Worm (Caenorhabditis elegans): ENCODE results near the gene hlh-34.
A peak's percentile ranks its signal among the peaks of the same experiment; 100 is the strongest.

The hlh-34 gene

DNA sequence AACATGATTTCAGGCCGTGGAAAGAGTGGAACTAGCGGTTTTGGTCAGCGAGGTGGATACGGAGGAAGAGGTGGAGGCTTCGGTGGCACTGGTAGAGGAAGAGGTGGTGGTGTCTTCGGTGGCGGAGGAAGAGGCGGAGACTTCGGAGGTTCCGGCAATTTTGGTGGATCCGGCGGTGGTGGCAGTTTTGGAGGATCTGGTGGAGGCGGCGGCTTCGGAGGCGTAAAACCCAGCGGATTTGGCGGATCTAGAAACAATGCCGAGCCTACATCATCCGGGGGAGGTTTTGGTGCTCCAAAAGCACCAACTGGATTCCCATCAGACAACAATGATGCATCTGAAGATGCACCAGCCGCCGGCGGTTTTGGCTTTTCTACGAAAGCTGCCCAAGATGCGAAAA is 38.9 kb downstream of the hlh-34 start:
- peak; percentile 90 for TF ChIP-seq zfh-2 (GFP tag; conservative IDR thresholded peaks at IDR 0.05)
- peak; percentile 82; the same call in 1 of the 2 replicates for TF ChIP-seq egrh-3 (GFP tag; IDR thresholded peaks at IDR 0.05)
- TF ChIP-seq madf-3 (GFP tag; IDR thresholded peaks at IDR 0.05): 0 out of 2 replicates have a peak, but pooled peaks have one; percentile 50
- peak; percentile 12; the same call in 1 of the 2 replicates for TF ChIP-seq nfyb-1 (GFP tag; IDR thresholded peaks at IDR 0.05)
- TF ChIP-seq ceh-100 (GFP tag; IDR thresholded peaks at IDR 0.05): no peak

DNA sequence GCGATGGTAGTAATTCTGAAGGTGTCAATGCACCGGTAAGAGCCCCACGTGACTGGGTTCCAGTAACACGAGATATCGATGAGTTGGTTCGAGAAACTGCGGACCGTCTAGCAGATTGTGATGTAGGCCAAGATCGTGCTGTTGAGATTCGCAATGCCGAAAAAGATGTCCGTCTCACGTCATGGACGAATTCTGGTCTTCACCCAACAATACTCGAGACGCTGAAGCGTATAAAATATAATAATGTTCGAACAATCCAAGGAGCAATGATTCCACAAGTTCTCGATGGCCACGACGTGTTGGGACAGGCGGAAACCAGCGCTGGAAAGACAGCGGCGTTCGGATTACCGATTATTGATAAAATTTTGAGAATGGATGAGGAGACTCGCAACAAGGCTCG is 40.7 kb downstream of the hlh-34 start:
- TF ChIP-seq Y56A3A.18 (GFP tag; IDR thresholded peaks at IDR 0.05) (no peak), dpff-1 (tag; optimal IDR thresholded peaks at IDR 0.05) (no peak), madf-3 (GFP tag; IDR thresholded peaks at IDR 0.05) (no peak), xnd-1 (tag; optimal IDR thresholded peaks at IDR 0.05) (no peak), Y79H2A.3 (GFP tag; conservative IDR thresholded peaks at IDR 0.05) (no peak), hmg-1.2 (GFP tag; IDR thresholded peaks at IDR 0.05) (no peak), nfya-2 (GFP tag; IDR thresholded peaks at IDR 0.05) (no peak), madf-6 (GFP tag; IDR thresholded peaks at IDR 0.05) (no peak), ceh-100 (GFP tag; IDR thresholded peaks at IDR 0.05) (no peak)

DNA sequence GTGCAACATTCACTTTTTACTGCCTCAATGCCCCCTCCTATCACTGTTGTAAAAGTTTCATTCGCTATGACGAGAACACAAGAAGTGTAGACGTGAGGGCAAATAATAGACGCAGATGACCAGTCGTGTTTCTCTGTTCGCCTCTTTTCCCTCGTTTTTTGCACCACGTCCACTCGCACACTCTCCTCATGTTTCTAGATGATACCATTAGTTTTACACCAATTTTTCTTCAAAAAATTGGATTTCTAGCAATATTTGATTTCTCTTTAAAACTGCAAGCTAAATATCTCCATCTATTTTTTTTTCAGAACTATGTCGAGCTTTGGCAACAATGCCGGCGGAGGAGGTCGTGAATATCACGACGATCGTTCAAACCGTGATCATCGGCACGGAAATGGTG is 42.1 kb downstream of the hlh-34 start, which contains the start of gene rde-12:
Gene rde-12, plus strand, starts transcription at position 301 of the 400 bp plus-strand sequence.
- peak; percentile 20 for TF ChIP-seq F52B5.7 (tag; optimal IDR thresholded peaks at IDR 0.05)
- 0 out of 2 replicates have a peak, but pooled peaks have one; percentile 32 for TF ChIP-seq lin-26 (GFP tag; IDR thresholded peaks at IDR 0.05)
- TF ChIP-seq K12H6.12 (tag; optimal IDR thresholded peaks at IDR 0.05): no peak
- no peak for TF ChIP-seq ztf-3 (GFP tag; optimal IDR thresholded peaks at IDR 0.05)
- TF ChIP-seq cebp-1 (GFP tag; IDR thresholded peaks at IDR 0.05): no peak
- TF ChIP-seq cebp-1 (tag; optimal IDR thresholded peaks at IDR 0.05): peak; percentile 27
- TF ChIP-seq dox-1 (GFP tag; IDR thresholded peaks at IDR 0.05): no peak
- no peak for TF ChIP-seq madf-10 (tag; optimal IDR thresholded peaks at IDR 0.05)
- TF ChIP-seq aptf-2 (GFP tag; conservative IDR thresholded peaks at IDR 0.05): no peak
- no peak for TF ChIP-seq ama-1 (optimal IDR thresholded peaks at IDR 0.05)
- no peak for TF ChIP-seq ama-1 (GFP tag; optimal IDR thresholded peaks at IDR 0.05)
- TF ChIP-seq pbrm-1 (GFP tag; IDR thresholded peaks at IDR 0.05): no peak
- no peak for TF ChIP-seq tlf-1 (GFP tag; optimal IDR thresholded peaks at IDR 0.05)
- 0 out of 2 replicates have a peak, but pooled peaks have one; percentile 5 for TF ChIP-seq madf-6 (GFP tag; IDR thresholded peaks at IDR 0.05)
- no peak for TF ChIP-seq Y67H2A.10 (GFP tag; conservative IDR thresholded peaks at IDR 0.05)
- TF ChIP-seq F49E8.2 (tag; optimal IDR thresholded peaks at IDR 0.05; ENCODE audit: insufficient read depth): no peak
- 0 out of 2 replicates have a peak, but pooled peaks have one; percentile 16 for TF ChIP-seq egl-44 (GFP tag; IDR thresholded peaks at IDR 0.05)
- peak; percentile 41; the same call in 1 of the 2 replicates for TF ChIP-seq hmg-1.2 (GFP tag; IDR thresholded peaks at IDR 0.05)
- no peak for TF ChIP-seq ceh-79 (tag; optimal IDR thresholded peaks at IDR 0.05)

DNA sequence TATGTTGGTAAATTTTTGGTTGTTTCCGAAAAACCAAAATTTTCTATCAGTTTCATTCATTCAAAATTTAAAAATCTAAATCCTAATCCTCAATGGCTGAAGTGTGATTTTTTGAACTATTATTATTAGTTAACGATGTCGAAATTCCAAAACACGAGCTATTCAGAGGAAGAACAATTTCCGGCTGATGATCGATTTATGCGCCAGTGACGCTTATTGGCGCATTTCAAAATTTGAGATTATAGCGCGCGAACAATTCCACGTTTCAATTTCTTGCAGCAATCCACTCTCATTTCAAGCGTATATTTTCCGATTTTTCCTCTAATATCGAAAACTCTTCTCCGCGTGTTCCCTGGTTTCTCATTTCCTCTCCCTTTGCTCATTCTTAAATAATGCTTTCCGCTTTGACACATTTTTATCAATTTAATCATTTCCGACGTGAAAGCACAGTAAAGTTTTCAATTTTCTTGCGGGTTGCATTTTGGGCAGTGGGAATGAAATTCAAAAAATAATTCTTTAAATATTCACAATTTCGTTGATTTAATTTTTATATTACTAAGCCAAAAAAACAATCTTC is 42.8 kb downstream of the hlh-34 start:
- peak; percentile 53 for TF ChIP-seq athp-1 (tag; optimal IDR thresholded peaks at IDR 0.05)
- TF ChIP-seq snpc-4 (GFP tag; optimal IDR thresholded peaks at IDR 0.05): no peak
- TF ChIP-seq snpc-4 (tag; optimal IDR thresholded peaks at IDR 0.05): peak in 3 of 4 experiments; percentile 8 to 39 (median 9)
- peak in 1 of 2 experiments; percentile 19 for TF ChIP-seq let-607 (tag; optimal IDR thresholded peaks at IDR 0.05)
- TF ChIP-seq nhr-80 (tag; optimal IDR thresholded peaks at IDR 0.05): peak; percentile 65
- no peak for TF ChIP-seq K12H6.12 (tag; optimal IDR thresholded peaks at IDR 0.05)
- TF ChIP-seq madf-8 (GFP tag; conservative IDR thresholded peaks at IDR 0.05): peak; percentile 26; the same call in 1 of the 2 replicates
- peak; percentile 37 for TF ChIP-seq tlf-1 (GFP tag; optimal IDR thresholded peaks at IDR 0.05)
- TF ChIP-seq ceh-91 (GFP tag; IDR thresholded peaks at IDR 0.05): peak; percentile 46; the same call in 1 of the 2 replicates
- peak; percentile 11 for TF ChIP-seq ztf-22 (GFP tag; optimal IDR thresholded peaks at IDR 0.05)
- no peak for TF ChIP-seq C06A6.2 (GFP tag; conservative IDR thresholded peaks at IDR 0.05)
- TF ChIP-seq efl-1 (GFP tag; optimal IDR thresholded peaks at IDR 0.05): peak; percentile 59
- TF ChIP-seq B0336.3 (GFP tag; IDR thresholded peaks at IDR 0.05): 0 out of 2 replicates have a peak, but pooled peaks have one; percentile 20
- TF ChIP-seq Y53G8AR.9 (GFP tag; conservative IDR thresholded peaks at IDR 0.05): 0 out of 2 replicates have a peak, but pooled peaks have one; percentile 68
- peak; percentile 46 for TF ChIP-seq lsl-1 (GFP tag; optimal IDR thresholded peaks at IDR 0.05)
- TF ChIP-seq cebp-1 (GFP tag; IDR thresholded peaks at IDR 0.05): no peak
- TF ChIP-seq cebp-1 (tag; optimal IDR thresholded peaks at IDR 0.05): peak; percentile 70
- 0 out of 2 replicates have a peak, but pooled peaks have one; percentile 32 for TF ChIP-seq hmg-20 (GFP tag; IDR thresholded peaks at IDR 0.05)

All from whole organism, young adult.